Worm (Caenorhabditis elegans) whole organism, early embryonic: Measurements from ENCODE around the gene wip-1.

Experiments used
- F13C5.2 ChIP-seq: sonication (generic microtip); optimal IDR thresholded peaks from 2 replicates; lab custom pipeline; 2017; ENCODE audit warnings: mild to moderate bottlenecking, missing genetic modification characterization, inconsistent platforms, missing compliant biosample characterization
- ama-1 ChIP-seq: fragments of 150-350 bp; optimal IDR thresholded peaks from 2 replicates; lab custom pipeline; 2014
- ceh-13 ChIP-seq: fragments of 200-800 bp; sonication (Bioruptor generic); optimal IDR thresholded peaks from 2 replicates; lab custom pipeline; 2018; ENCODE audit warnings: mild to moderate bottlenecking, missing genetic modification characterization, missing compliant biosample characterization
- ceh-36 ChIP-seq: sonication (generic microtip); optimal IDR thresholded peaks from 2 replicates; lab custom pipeline; 2016; ENCODE audit warnings: missing genetic modification characterization, inconsistent platforms, missing compliant biosample characterization
- flt-1 ChIP-seq: fragments of 200-800 bp; sonication (Bioruptor generic); IDR thresholded peaks from 2 replicates; pipeline ENCODE4 v1.3.6; 2022; ENCODE audit warnings: missing genetic modification characterization, missing compliant biosample characterization
- hmbx-1 ChIP-seq: sonication (generic microtip); optimal IDR thresholded peaks from 2 replicates; lab custom pipeline; 2016; ENCODE audit warnings: mild to moderate bottlenecking, missing genetic modification characterization, missing compliant biosample characterization
- hmg-4 ChIP-seq: fragments of 200-800 bp; sonication (Bioruptor generic); optimal IDR thresholded peaks from 2 replicates; lab custom pipeline; 2018; ENCODE audit warnings: mild to moderate bottlenecking, missing genetic modification characterization, missing compliant biosample characterization
- hnd-1 ChIP-seq: sonication (generic microtip); optimal IDR thresholded peaks from 2 replicates; lab custom pipeline; 2016; ENCODE audit warnings: missing genetic modification characterization, missing compliant biosample characterization
- tbx-11 ChIP-seq: fragments of 200-800 bp; sonication (Bioruptor generic); IDR thresholded peaks from 2 replicates; pipeline ENCODE4 v1.3.6; 2022; ENCODE audit warnings: missing genetic modification characterization, missing compliant biosample characterization
- tbx-37 ChIP-seq: fragments of 200-800 bp; sonication (Bioruptor generic); conservative IDR thresholded peaks from 2 replicates; pipeline ENCODE4 v1.3.6; 2022; ENCODE audit warnings: missing genetic modification reagents, missing genetic modification characterization, missing compliant biosample characterization

DNA sequence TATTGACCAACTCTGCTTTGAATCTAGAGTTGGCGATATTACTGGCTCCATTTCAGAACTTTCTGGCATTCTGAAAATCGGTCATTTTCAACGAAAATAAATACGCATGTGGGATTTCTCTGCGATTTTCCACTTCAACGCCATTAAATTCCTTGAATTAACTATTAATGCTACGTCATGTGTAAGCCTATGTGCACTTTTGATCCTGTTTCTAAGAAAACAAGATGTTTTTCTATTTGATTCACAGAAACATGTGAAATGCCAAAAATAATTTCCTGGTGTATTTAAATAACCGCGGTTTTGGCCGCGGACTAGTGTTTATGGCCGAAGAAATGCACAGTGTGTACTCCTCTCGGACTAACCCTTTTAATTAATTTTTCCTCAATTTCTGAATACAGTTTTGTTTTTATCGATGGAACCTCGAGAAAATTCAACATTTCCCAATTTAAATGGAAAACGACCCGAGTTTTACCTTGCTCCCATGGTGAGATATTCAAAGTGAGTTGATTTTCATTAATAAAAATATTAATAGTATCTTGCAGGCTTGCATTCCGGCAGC lies 50.3 kb downstream of the wip-1 start, which contains the start of the genes C45G9.11 and C45G9.2:
- 0 out of 2 replicates have a peak, but pooled peaks have one; percentile 21 for TF ChIP-seq flt-1
- TF ChIP-seq tbx-11 (GFP tag; lab: Robert Waterston, UW) = no peak
- no peak for TF ChIP-seq hmg-4 (GFP tag; lab: Kevin White, UChicago)
- TF ChIP-seq ama-1 = no peak
- no peak for TF ChIP-seq ceh-13 (GFP tag; lab: Kevin White, UChicago)
- TF ChIP-seq hnd-1 (tag; lab: Kevin White, UChicago) = no peak
- no peak for TF ChIP-seq hmbx-1 (tag; lab: Kevin White, UChicago)
- TF ChIP-seq tbx-37 (GFP tag; lab: Robert Waterston, UW) = peak; percentile 82; the same call in 1 of the 2 replicates
- peak; percentile 59 for TF ChIP-seq F13C5.2 (tag; lab: Kevin White, UChicago)
- TF ChIP-seq ceh-36 = no peak
